Worm (Caenorhabditis elegans) whole organism, mixed stage, embryonic: ENCODE measurements around the gene C55B6.7.

Experiments
- M03D4.4 ChIP-seq: sonication (generic microtip); optimal IDR thresholded peaks from 2 replicates; lab custom pipeline; 2017; ENCODE audit warnings: mild to moderate bottlenecking, missing genetic modification characterization, missing compliant biosample characterization
- bed-3 ChIP-seq: fragments of 200-800 bp; sonication (Bioruptor generic); optimal IDR thresholded peaks from 3 replicates; lab custom pipeline; 2018; ENCODE audit warnings: mild to moderate bottlenecking, missing genetic modification characterization, moderate library complexity, missing compliant biosample characterization
- blmp-1 ChIP-seq: fragments of 150-350 bp; optimal IDR thresholded peaks from 2 replicates; lab custom pipeline; 2014; ENCODE audit warnings: missing biosample characterization, missing genetic modification characterization
- ceh-39 ChIP-seq: fragments of 150-350 bp; optimal IDR thresholded peaks from 2 replicates; lab custom pipeline; 2014; ENCODE audit warnings: missing biosample characterization, missing genetic modification characterization
- ceh-43 ChIP-seq: fragments of 200-800 bp; sonication (Bioruptor generic); optimal IDR thresholded peaks from 2 replicates; lab custom pipeline; 2018; ENCODE audit warnings: mild to moderate bottlenecking, missing genetic modification characterization, moderate library complexity, missing compliant biosample characterization
- ceh-83 ChIP-seq: fragments of 200-800 bp; sonication (Bioruptor generic); optimal IDR thresholded peaks from 2 replicates; lab custom pipeline; 2018; ENCODE audit warnings: mild to moderate bottlenecking, missing genetic modification characterization, missing compliant biosample characterization
- ces-1 ChIP-seq: fragments of 150-350 bp; optimal IDR thresholded peaks from 2 replicates; lab custom pipeline; 2014; ENCODE audit warnings: missing biosample characterization, missing genetic modification reagents, missing genetic modification characterization
- cnd-1 ChIP-seq: fragments of 200-800 bp; sonication (Bioruptor generic); optimal IDR thresholded peaks from 2 replicates; lab custom pipeline; 2018; ENCODE audit warnings: mild to moderate bottlenecking, missing genetic modification characterization, missing compliant biosample characterization
- drap-1 ChIP-seq: fragments of 200-800 bp; sonication (Bioruptor generic); optimal IDR thresholded peaks from 3 replicates; lab custom pipeline; 2018; ENCODE audit warnings: mild to moderate bottlenecking, missing genetic modification characterization, missing compliant biosample characterization
- elt-1 ChIP-seq: sonication (generic microtip); optimal IDR thresholded peaks from 2 replicates; lab custom pipeline; 2017; ENCODE audit warnings: missing genetic modification characterization, mild to moderate bottlenecking, missing compliant biosample characterization, antibody characterized with exemption, moderate library complexity, borderline replicate concordance; ENCODE audit not compliant: insufficient read depth
- elt-3 ChIP-seq: fragments of 150-350 bp; optimal IDR thresholded peaks from 2 replicates; lab custom pipeline; 2014; ENCODE audit warnings: missing biosample characterization, missing genetic modification characterization
- ham-2 ChIP-seq: fragments of 200-800 bp; sonication (Bioruptor generic); optimal IDR thresholded peaks from 2 replicates; lab custom pipeline; 2018; ENCODE audit warnings: mild to moderate bottlenecking, missing genetic modification characterization, missing compliant biosample characterization
- hlh-1 ChIP-seq: fragments of 150-350 bp; optimal IDR thresholded peaks from 2 replicates; lab custom pipeline; 2014; ENCODE audit warnings: missing biosample characterization, missing genetic modification reagents, missing genetic modification characterization
- lin-13 ChIP-seq: fragments of 150-350 bp; optimal IDR thresholded peaks from 2 replicates; lab custom pipeline; 2014; ENCODE audit warnings: missing biosample characterization, missing genetic modification characterization
- lin-32 ChIP-seq: fragments of 200-800 bp; sonication (Bioruptor generic); optimal IDR thresholded peaks from 2 replicates; lab custom pipeline; 2018; ENCODE audit warnings: mild to moderate bottlenecking, missing genetic modification characterization, missing compliant biosample characterization
- lsy-2 ChIP-seq: fragments of 150-350 bp; optimal IDR thresholded peaks from 2 replicates; lab custom pipeline; 2014; ENCODE audit warnings: missing biosample characterization, missing genetic modification characterization
- mab-5 ChIP-seq: fragments of 150-350 bp; optimal IDR thresholded peaks from 2 replicates; lab custom pipeline; 2014; ENCODE audit warnings: missing biosample characterization, missing genetic modification characterization
- mep-1 ChIP-seq: fragments of 150-350 bp; optimal IDR thresholded peaks from 2 replicates; lab custom pipeline; 2017; ENCODE audit warnings: missing biosample characterization, missing genetic modification reagents, missing genetic modification characterization, inconsistent platforms
- mls-2 ChIP-seq: sonication (generic microtip); optimal IDR thresholded peaks from 2 replicates; lab custom pipeline; 2016; ENCODE audit warnings: mild to moderate bottlenecking, missing genetic modification characterization, moderate library complexity, missing compliant biosample characterization
- nhr-2 ChIP-seq: fragments of 150-350 bp; optimal IDR thresholded peaks from 2 replicates; lab custom pipeline; 2014; ENCODE audit warnings: missing biosample characterization, missing genetic modification characterization
- nhr-237 ChIP-seq: fragments of 150-350 bp; optimal IDR thresholded peaks from 2 replicates; lab custom pipeline; 2014; ENCODE audit warnings: missing biosample characterization, missing genetic modification characterization
- nhr-28 ChIP-seq: fragments of 150-350 bp; optimal IDR thresholded peaks from 2 replicates; lab custom pipeline; 2014; ENCODE audit warnings: missing biosample characterization, missing genetic modification characterization
- nhr-76 ChIP-seq: sonication (generic microtip); optimal IDR thresholded peaks from 2 replicates; lab custom pipeline; 2017; ENCODE audit warnings: missing biosample characterization, missing genetic modification characterization
- pha-4 ChIP-seq: fragments of 150-350 bp; optimal IDR thresholded peaks from 2 replicates; lab custom pipeline; 2018; ENCODE audit warnings: missing biosample characterization, missing genetic modification reagents, missing genetic modification characterization
- sem-2 ChIP-seq: fragments of 200-800 bp; sonication (Bioruptor generic); optimal IDR thresholded peaks from 2 replicates; lab custom pipeline; 2018; ENCODE audit warnings: mild to moderate bottlenecking, missing genetic modification characterization, missing compliant biosample characterization
- snpc-4 ChIP-seq: fragments of 150-350 bp; optimal IDR thresholded peaks from 2 replicates; lab custom pipeline; 2014; ENCODE audit warnings: missing biosample characterization, missing genetic modification characterization
- sptf-1 ChIP-seq: sonication (generic microtip); optimal IDR thresholded peaks from 2 replicates; lab custom pipeline; 2017; ENCODE audit warnings: mild to moderate bottlenecking, missing genetic modification characterization, moderate library complexity, missing compliant biosample characterization
- tbx-8 ChIP-seq: fragments of 200-800 bp; sonication (Bioruptor generic); optimal IDR thresholded peaks from 2 replicates; lab custom pipeline; 2018; ENCODE audit warnings: mild to moderate bottlenecking, missing genetic modification characterization, moderate library complexity, missing compliant biosample characterization
- unc-120 ChIP-seq: sonication (generic microtip); optimal IDR thresholded peaks from 2 replicates; lab custom pipeline; 2017; ENCODE audit warnings: missing genetic modification characterization, missing compliant biosample characterization; ENCODE audit not compliant: poor library complexity, severe bottlenecking
- unc-39 ChIP-seq: fragments of 150-350 bp; optimal IDR thresholded peaks from 2 replicates; lab custom pipeline; 2014; ENCODE audit warnings: missing biosample characterization, missing genetic modification characterization
- unc-62 ChIP-seq: fragments of 150-350 bp; optimal IDR thresholded peaks from 2 replicates; lab custom pipeline; 2014; ENCODE audit warnings: missing biosample characterization, missing genetic modification reagents, missing genetic modification characterization
- ztf-11 ChIP-seq: fragments of 150-350 bp; optimal IDR thresholded peaks from 2 replicates; lab custom pipeline; 2014; ENCODE audit warnings: missing biosample characterization, missing genetic modification characterization

C55B6.7 gene

DNA sequence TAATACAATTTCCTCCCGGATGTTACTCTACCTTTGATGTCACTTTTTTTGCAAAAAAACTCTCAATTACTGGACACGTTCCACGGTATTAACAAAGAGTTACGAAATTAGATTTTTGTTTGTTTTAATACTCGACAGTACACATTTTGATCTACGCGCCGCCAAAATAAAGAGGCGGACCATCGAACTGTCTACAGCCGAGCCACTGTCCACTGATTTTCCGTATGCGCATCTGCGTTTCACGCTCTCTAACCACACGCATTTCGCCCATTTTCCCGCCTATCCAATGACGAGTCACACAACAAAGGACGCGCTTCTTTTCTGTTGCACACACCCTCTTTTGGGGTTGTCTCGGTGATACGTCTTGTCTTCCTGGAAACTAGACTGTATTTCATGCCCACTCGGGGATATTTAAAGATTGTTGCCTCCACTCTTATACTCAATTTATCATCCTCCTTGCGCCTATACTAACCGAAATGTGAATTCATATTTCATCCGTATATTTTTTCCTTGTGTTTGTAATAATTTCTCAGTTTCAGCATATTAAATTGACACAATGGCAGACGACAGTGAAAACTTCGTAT, 8.1 kb upstream of the C55B6.7 start, which contains the start of gene C55B6.1:
Gene C55B6.1, plus strand, starts transcription at position 534 of the 584 bp plus-strand sequence.
- no peak for TF ChIP-seq nhr-28 (tag; lab: Kevin White, UChicago)
- no peak for TF ChIP-seq sptf-1
- no peak for TF ChIP-seq lsy-2 (tag; lab: Kevin White, UChicago)
- no peak for TF ChIP-seq mls-2 (tag; lab: Kevin White, UChicago)
- no peak for TF ChIP-seq ceh-43 (GFP tag; lab: Kevin White, UChicago)
- no peak for TF ChIP-seq unc-39 (tag; lab: Kevin White, UChicago)

DNA sequence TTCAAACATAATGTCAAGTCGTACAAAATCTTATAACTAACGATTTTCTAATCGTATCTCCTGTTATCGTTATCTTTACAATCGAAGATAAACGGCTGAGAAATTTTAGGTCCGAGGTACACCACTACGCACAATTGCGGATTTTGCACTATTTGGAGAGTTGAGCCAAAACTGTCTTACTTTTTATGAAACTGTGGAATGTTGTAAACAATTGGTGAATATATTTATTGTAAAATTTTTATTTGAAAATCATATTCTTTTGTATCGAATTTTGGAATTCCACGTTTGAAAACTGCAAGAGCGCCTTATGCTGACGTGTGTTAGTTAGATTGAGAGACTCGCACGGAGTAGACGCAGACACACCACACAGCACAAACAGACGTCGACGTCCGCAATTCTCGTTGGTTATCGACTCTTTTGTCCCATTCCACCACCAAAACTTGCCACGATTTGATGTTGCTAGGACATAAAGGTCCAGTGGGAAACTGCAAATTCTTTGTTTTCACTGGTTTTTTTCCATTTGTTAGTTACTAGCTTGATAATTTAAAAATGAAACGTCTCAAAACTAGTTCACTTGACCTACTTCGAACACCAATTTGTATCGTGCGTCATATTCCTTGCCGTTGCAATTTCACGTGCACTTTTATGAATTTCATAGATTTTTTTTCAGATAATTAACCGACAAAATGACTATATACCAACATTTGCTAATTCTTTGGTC, 2.3 kb upstream of the C55B6.7 start, which contains the start of gene dnj-7:
Gene dnj-7, plus strand, starts transcription at position 671 of the 721 bp plus-strand sequence.
- TF ChIP-seq M03D4.4 (tag; lab: Kevin White, UChicago) (peak; percentile 11), pha-4 (tag; lab: Kevin White, UChicago) (no peak), mab-5 (no peak), snpc-4 (tag; lab: Kevin White, UChicago) (no peak), nhr-76 (tag; lab: Kevin White, UChicago) (no peak), lin-13 (no peak), ceh-39 (tag; lab: Kevin White, UChicago) (peak; percentile 17), ceh-83 (GFP tag; lab: Kevin White, UChicago) (no peak), mep-1 (tag; lab: Kevin White, UChicago) (peak; percentile 11), ztf-11 (tag; lab: Kevin White, UChicago) (no peak), ces-1 (GFP tag; lab: Kevin White, UChicago) (peak; percentile 50), lsy-2 (tag; lab: Kevin White, UChicago) (peak; percentile 26), sem-2 (GFP tag; lab: Kevin White, UChicago) (no peak), elt-3 (tag; lab: Kevin White, UChicago) (peak; percentile 62), ham-2 (GFP tag; lab: Kevin White, UChicago) (no peak), mls-2 (tag; lab: Kevin White, UChicago) (no peak), nhr-2 (tag; lab: Kevin White, UChicago) (no peak), unc-39 (tag; lab: Kevin White, UChicago) (no peak), nhr-237 (tag; lab: Kevin White, UChicago) (no peak), unc-62 (GFP tag; lab: Kevin White, UChicago) (no peak), tbx-8 (GFP tag; lab: Kevin White, UChicago) (peak; percentile 24), drap-1 (GFP tag; lab: Kevin White, UChicago) (no peak), unc-120 (tag; lab: Kevin White, UChicago) (peak; percentile 32), elt-1 (peak; percentile 33)

DNA sequence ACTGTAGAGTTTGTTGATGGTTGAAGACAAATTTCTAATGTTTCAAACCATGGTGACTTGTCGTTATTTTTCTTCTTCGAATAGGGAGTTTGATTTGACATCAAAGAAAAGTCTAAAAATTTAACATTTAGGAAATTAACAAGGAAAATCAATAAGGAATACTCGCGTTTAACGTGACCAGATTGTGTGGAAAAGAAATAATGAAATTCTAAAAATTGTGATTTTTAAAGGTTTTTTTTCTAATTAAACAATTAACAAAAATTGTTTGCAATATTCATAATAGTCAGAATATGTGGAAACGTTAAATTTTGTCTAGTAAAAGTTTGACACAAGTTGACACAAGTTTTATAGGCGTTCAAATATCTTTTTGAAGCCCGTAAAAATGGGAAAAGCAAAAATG, 4.2 kb downstream of the C55B6.7 start, which contains the start of gene C55B6.4:
Gene C55B6.4, minus strand, starts transcription at position 101 of the 400 bp plus-strand sequence.
- TF ChIP-seq bed-3 (GFP tag; lab: Kevin White, UChicago) (no peak), ztf-11 (tag; lab: Kevin White, UChicago) (no peak), mls-2 (tag; lab: Kevin White, UChicago) (no peak), ceh-43 (GFP tag; lab: Kevin White, UChicago) (no peak), hlh-1 (no peak), tbx-8 (GFP tag; lab: Kevin White, UChicago) (no peak), blmp-1 (tag; lab: Kevin White, UChicago) (no peak), ceh-39 (tag; lab: Kevin White, UChicago) (no peak)
- TF ChIP-seq, all 35 proteins: peak for 0

DNA sequence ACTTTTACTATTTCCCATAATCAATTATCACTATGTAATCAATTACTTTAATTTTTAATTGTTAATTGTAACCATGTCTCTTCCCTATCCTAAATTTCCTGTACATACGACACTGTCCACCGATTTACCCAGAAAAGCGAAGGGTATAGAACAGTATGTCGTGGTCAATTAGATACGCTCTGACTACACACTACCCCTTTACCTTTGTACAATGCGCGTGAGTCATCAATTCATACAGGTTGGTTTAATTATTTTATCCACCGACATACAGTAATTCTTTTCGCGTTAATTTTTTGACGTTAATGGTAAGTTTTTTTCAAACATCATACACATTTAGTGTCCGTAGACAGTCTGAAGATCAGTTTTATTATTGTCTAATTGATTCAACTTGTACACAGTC, 10.2 kb downstream of the C55B6.7 start:
- peak; percentile 36 for TF ChIP-seq hlh-1
- no peak for TF ChIP-seq mls-2 (tag; lab: Kevin White, UChicago)
- TF ChIP-seq drap-1 (GFP tag; lab: Kevin White, UChicago): peak; percentile 3
- no peak for TF ChIP-seq unc-62 (GFP tag; lab: Kevin White, UChicago)
- no peak for TF ChIP-seq nhr-76 (tag; lab: Kevin White, UChicago)
- TF ChIP-seq mab-5: no peak
- no peak for TF ChIP-seq mep-1 (tag; lab: Kevin White, UChicago)
- TF ChIP-seq ceh-83 (GFP tag; lab: Kevin White, UChicago): no peak
- TF ChIP-seq nhr-237 (tag; lab: Kevin White, UChicago): peak; percentile 92
- no peak for TF ChIP-seq bed-3 (GFP tag; lab: Kevin White, UChicago)
- TF ChIP-seq ztf-11 (tag; lab: Kevin White, UChicago): no peak
- TF ChIP-seq tbx-8 (GFP tag; lab: Kevin White, UChicago): no peak
- peak; percentile 37 for TF ChIP-seq lsy-2 (tag; lab: Kevin White, UChicago)
- no peak for TF ChIP-seq snpc-4 (tag; lab: Kevin White, UChicago)
- no peak for TF ChIP-seq lin-32 (GFP tag; lab: Kevin White, UChicago)
- no peak for TF ChIP-seq lin-13
- peak; percentile 72 for TF ChIP-seq elt-3 (tag; lab: Kevin White, UChicago)
- TF ChIP-seq sem-2 (GFP tag; lab: Kevin White, UChicago): no peak
- TF ChIP-seq M03D4.4 (tag; lab: Kevin White, UChicago): no peak
- peak; percentile 86 for TF ChIP-seq pha-4 (tag; lab: Kevin White, UChicago)
- TF ChIP-seq blmp-1 (tag; lab: Kevin White, UChicago): no peak
- peak; percentile 19 for TF ChIP-seq ces-1 (GFP tag; lab: Kevin White, UChicago)
- TF ChIP-seq ceh-43 (GFP tag; lab: Kevin White, UChicago): no peak
- TF ChIP-seq cnd-1 (tag; lab: Kevin White, UChicago): peak; percentile 25
